Worm (Caenorhabditis elegans): ENCODE results near the gene hdl-1.

The hdl-1 gene

ce11 chrIV:11938554-11938953 is 11.1 kb downstream of the hdl-1 start:
- TF ChIP-seq madf-10 (tag; optimal IDR thresholded peaks at IDR 0.05) (no peak), K11D2.4 (GFP tag; IDR thresholded peaks at IDR 0.05) (0 out of 2 replicates have a peak, but pooled peaks have one; percentile 43)

ce11 chrIV:11937087-11937486 is 12.5 kb downstream of the hdl-1 start, which contains the start of gene slc-5A12:
TSS of gene slc-5A12 (plus strand) at chrIV:11937419.
- no peak for TF ChIP-seq dpff-1 (tag; optimal IDR thresholded peaks at IDR 0.05)
- TF ChIP-seq gei-17 (GFP tag; optimal IDR thresholded peaks at IDR 0.05), result no peak
- no peak for TF ChIP-seq snpc-3.4 (tag; optimal IDR thresholded peaks at IDR 0.05)
- no peak for TF ChIP-seq ceh-100 (GFP tag; IDR thresholded peaks at IDR 0.05)
- no peak for TF ChIP-seq nfya-1 (tag; optimal IDR thresholded peaks at IDR 0.05; ENCODE audit: borderline replicate concordance, insufficient read depth)

- TF ChIP-seq unc-130 (GFP tag; optimal IDR thresholded peaks at IDR 0.05) (no peak), F57C9.4 (tag; optimal IDR thresholded peaks at IDR 0.05) (no peak), lin-35 (GFP tag; optimal IDR thresholded peaks at IDR 0.05) (no peak), ztf-18 (tag; optimal IDR thresholded peaks at IDR 0.05) (no peak), cebp-1 (GFP tag; IDR thresholded peaks at IDR 0.05) (no peak), cebp-1 (tag; optimal IDR thresholded peaks at IDR 0.05) (no peak), sea-2 (GFP tag; IDR thresholded peaks at IDR 0.05) (no peak), die-1 (tag; optimal IDR thresholded peaks at IDR 0.05) (no peak), dpff-1 (tag; optimal IDR thresholded peaks at IDR 0.05) (no peak), ceh-79 (tag; optimal IDR thresholded peaks at IDR 0.05) (no peak), ceh-58 (GFP tag; IDR thresholded peaks at IDR 0.05) (no peak), mxl-1 (tag; optimal IDR thresholded peaks at IDR 0.05) (no peak), madf-10 (tag; optimal IDR thresholded peaks at IDR 0.05) (no peak), lsl-1 (GFP tag; optimal IDR thresholded peaks at IDR 0.05) (no peak), Y53F4B.3 (GFP tag; IDR thresholded peaks at IDR 0.05) (no peak), rec-8 (tag; optimal IDR thresholded peaks at IDR 0.05) (no peak), hlh-12 (tag; optimal IDR thresholded peaks at IDR 0.05) (no peak), Y95B8A.8 (GFP tag; IDR thresholded peaks at IDR 0.05) (no peak), him-1 (tag; optimal IDR thresholded peaks at IDR 0.05) (no peak)
Measured at ce11 chrIV:11930572-11930971, 19.0 kb downstream of the hdl-1 start, which contains the start of gene nhx-9. TSS of gene nhx-9 (plus strand) at chrIV:11930872.

- TF ChIP-seq lir-1 (GFP tag; conservative IDR thresholded peaks at IDR 0.05) (no peak), ztf-18 (tag; optimal IDR thresholded peaks at IDR 0.05) (peak; percentile 60), lag-1 (GFP tag; IDR thresholded peaks at IDR 0.05) (no peak), dox-1 (GFP tag; IDR thresholded peaks at IDR 0.05) (peak; percentile 79; the same call in 1 of the 2 replicates), ama-1 (optimal IDR thresholded peaks at IDR 0.05) (no peak), ama-1 (GFP tag; optimal IDR thresholded peaks at IDR 0.05) (peak in 1 of 2 experiments; percentile 8), aptf-2 (GFP tag; conservative IDR thresholded peaks at IDR 0.05) (no peak), ztf-26 (tag; optimal IDR thresholded peaks at IDR 0.05) (peak; percentile 18), sdz-38 (tag; optimal IDR thresholded peaks at IDR 0.05) (no peak), nhr-27 (tag; optimal IDR thresholded peaks at IDR 0.05) (no peak), ztf-22 (GFP tag; optimal IDR thresholded peaks at IDR 0.05) (no peak), F33H1.4 (GFP tag; IDR thresholded peaks at IDR 0.05) (0 out of 2 replicates have a peak, but pooled peaks have one; percentile 36), F52B5.7 (tag; optimal IDR thresholded peaks at IDR 0.05) (no peak), gei-17 (GFP tag; optimal IDR thresholded peaks at IDR 0.05) (no peak), pha-4 (tag; optimal IDR thresholded peaks at IDR 0.05) (no peak), tbp1 (GFP tag; optimal IDR thresholded peaks at IDR 0.05) (peak; percentile 97), nhr-120 (GFP tag; IDR thresholded peaks at IDR 0.05) (no peak), F10E7.11 (tag; optimal IDR thresholded peaks at IDR 0.05) (no peak), snpc-1.1 (tag; optimal IDR thresholded peaks at IDR 0.05; ENCODE audit: insufficient read depth) (no peak), lin-26 (GFP tag; IDR thresholded peaks at IDR 0.05) (peak; percentile 51; the same call in 1 of the 2 replicates), ekl-4 (GFP tag; IDR thresholded peaks at IDR 0.05) (no peak), ztf-28 (GFP tag; IDR thresholded peaks at IDR 0.05) (no peak), xnd-1 (tag; optimal IDR thresholded peaks at IDR 0.05) (no peak), lin-40 (tag; optimal IDR thresholded peaks at IDR 0.05) (no peak)
Measured at ce11 chrIV:11928388-11928787, 21.2 kb downstream of the hdl-1 start.

All from whole organism, young adult.